Fruit fly (Drosophila melanogaster) whole organism, embryonic: ENCODE results near the gene CG15382.
A peak's percentile ranks its signal among the peaks of the same experiment; 100 is the strongest.

Experiments used
- ATbp ChIP-seq: fragments of 200-800 bp; sonication (Bioruptor generic); optimal IDR thresholded peaks from 2 replicates; lab custom pipeline; 2017; ENCODE audit warnings: missing biosample characterization, mild to moderate bottlenecking, missing genetic modification characterization, missing genetic modification reagents
- Ada2b ChIP-seq: fragments of 200-800 bp; sonication (Bioruptor generic); IDR thresholded peaks from 2 replicates; pipeline ENCODE4 v1.3.6; 2022; ENCODE audit warnings: missing biosample characterization, missing genetic modification characterization
- Adf1 ChIP-seq: fragments of 200-800 bp; sonication (Bioruptor generic); IDR thresholded peaks from 2 replicates; pipeline ENCODE4 v1.3.6; 2022; ENCODE audit warnings: missing biosample characterization, missing genetic modification characterization
- Awh ChIP-seq: fragments of 200-800 bp; sonication (Bioruptor generic); IDR thresholded peaks from 2 replicates; pipeline ENCODE4, ENCODE4 v1.3.6; 2022; ENCODE audit warnings: missing biosample characterization, missing genetic modification characterization
- Blimp-1 ChIP-seq: fragments of 200-800 bp; sonication (Bioruptor generic); optimal IDR thresholded peaks from 3 replicates; lab custom pipeline; 2018; ENCODE audit warnings: missing biosample characterization, missing genetic modification characterization, mild to moderate bottlenecking, moderate library complexity, missing genetic modification reagents
- C15 ChIP-seq: fragments of 200-800 bp; sonication (Bioruptor generic); IDR thresholded peaks from 3 replicates; pipeline ENCODE4 v1.3.6; 2022; ENCODE audit warnings: missing biosample characterization, missing genetic modification characterization
- CG10267 ChIP-seq: fragments of 200-800 bp; sonication (Bioruptor generic); optimal IDR thresholded peaks from 2 replicates; lab custom pipeline; 2018; ENCODE audit warnings: missing biosample characterization, mild to moderate bottlenecking, missing genetic modification characterization, moderate library complexity
- CG10979 ChIP-seq: fragments of 200-800 bp; sonication (Bioruptor generic); optimal IDR thresholded peaks from 2 replicates; lab custom pipeline; 2018; ENCODE audit warnings: missing biosample characterization, mild to moderate bottlenecking, missing genetic modification characterization, moderate library complexity
- CG11398 ChIP-seq: fragments of 200-800 bp; sonication (Bioruptor generic); optimal IDR thresholded peaks from 2 replicates; lab custom pipeline; 2016; ENCODE audit warnings: missing biosample characterization, missing genetic modification characterization
- CG12219 ChIP-seq: fragments of 200-800 bp; sonication (Bioruptor generic); optimal IDR thresholded peaks from 3 replicates; lab custom pipeline; 2018; ENCODE audit warnings: missing biosample characterization, mild to moderate bottlenecking, missing genetic modification characterization
- CG13123 ChIP-seq: fragments of 200-800 bp; sonication (Bioruptor generic); optimal IDR thresholded peaks from 2 replicates; lab custom pipeline; 2016; ENCODE audit warnings: missing biosample characterization, missing genetic modification characterization
- CG13424 ChIP-seq: fragments of 200-800 bp; sonication (Bioruptor generic); optimal IDR thresholded peaks from 2 replicates; lab custom pipeline; 2019; ENCODE audit warnings: missing biosample characterization, mild to moderate bottlenecking, missing genetic modification characterization, moderate library complexity
- CG13624 ChIP-seq: fragments of 200-800 bp; sonication (Bioruptor generic); optimal IDR thresholded peaks from 2 replicates; lab custom pipeline; 2016; ENCODE audit warnings: missing biosample characterization, missing genetic modification characterization
- CG15601 ChIP-seq: fragments of 200-800 bp; sonication (Bioruptor generic); optimal IDR thresholded peaks from 3 replicates; lab custom pipeline; 2019; ENCODE audit warnings: missing biosample characterization, mild to moderate bottlenecking, missing genetic modification characterization, moderate library complexity
- CG16779 ChIP-seq: fragments of 200-800 bp; sonication (Bioruptor generic); IDR thresholded peaks from 2 replicates; pipeline ENCODE4 v1.3.6; 2022; ENCODE audit warnings: missing biosample characterization, missing genetic modification characterization
- CG16815 ChIP-seq: fragments of 200-800 bp; sonication (Bioruptor generic); optimal IDR thresholded peaks from 3 replicates; lab custom pipeline; 2017; ENCODE audit warnings: missing biosample characterization, mild to moderate bottlenecking, missing genetic modification characterization
- CG17568 ChIP-seq: fragments of 200-800 bp; sonication (Bioruptor generic); optimal IDR thresholded peaks from 2 replicates; lab custom pipeline; 2018; ENCODE audit warnings: missing biosample characterization, mild to moderate bottlenecking, missing genetic modification characterization, moderate library complexity
- CG17829 ChIP-seq: fragments of 200-800 bp; optimal IDR thresholded peaks from 2 replicates; lab custom pipeline; 2019; ENCODE audit warnings: missing biosample characterization, mild to moderate bottlenecking, missing genetic modification characterization, moderate library complexity
- CG18476 ChIP-seq: fragments of 200-800 bp; sonication (Bioruptor generic); optimal IDR thresholded peaks from 2 replicates; lab custom pipeline; 2016; ENCODE audit warnings: missing biosample characterization, mild to moderate bottlenecking, missing genetic modification characterization
- CG2120 ChIP-seq: fragments of 200-800 bp; sonication (Bioruptor generic); optimal IDR thresholded peaks from 3 replicates; lab custom pipeline; 2016; ENCODE audit warnings: missing biosample characterization, missing genetic modification characterization
- CG32767 ChIP-seq: fragments of 200-800 bp; sonication (Bioruptor generic); IDR thresholded peaks from 2 replicates; pipeline ENCODE4 v1.3.6; 2022; ENCODE audit warnings: missing biosample characterization, missing genetic modification characterization
- CG32772 ChIP-seq: fragments of 200-800 bp; sonication (Bioruptor generic); IDR thresholded peaks from 2 replicates; pipeline ENCODE4 v1.3.6; 2022; ENCODE audit warnings: missing biosample characterization, missing genetic modification characterization
- CG33213 ChIP-seq: fragments of 200-800 bp; sonication (Bioruptor generic); optimal IDR thresholded peaks from 3 replicates; lab custom pipeline; 2016; ENCODE audit warnings: missing biosample characterization, missing genetic modification characterization
- CG3407 ChIP-seq: fragments of 200-800 bp; sonication (Bioruptor generic); optimal IDR thresholded peaks from 2 replicates; lab custom pipeline; 2018; ENCODE audit warnings: missing biosample characterization, mild to moderate bottlenecking, missing genetic modification characterization
- CG4820 ChIP-seq: fragments of 200-800 bp; sonication (Bioruptor generic); optimal IDR thresholded peaks from 3 replicates; lab custom pipeline; 2016; ENCODE audit warnings: missing biosample characterization, missing genetic modification characterization
- CG8478 ChIP-seq: fragments of >200 bp; optimal IDR thresholded peaks from 2 replicates; lab custom pipeline; 2018
- CG9609 ChIP-seq: fragments of 200-800 bp; sonication (Bioruptor generic); optimal IDR thresholded peaks from 3 replicates; lab custom pipeline; 2016; ENCODE audit warnings: missing biosample characterization, missing genetic modification characterization
- Chrac-16 ChIP-seq: fragments of 200-800 bp; sonication (Bioruptor generic); optimal IDR thresholded peaks from 3 replicates; lab custom pipeline; 2016; ENCODE audit warnings: missing biosample characterization, missing genetic modification characterization
- E2f1 ChIP-seq: fragments of 200-800 bp; sonication (Bioruptor generic); IDR thresholded peaks from 2 replicates; pipeline ENCODE4 v1.3.6; 2022; ENCODE audit warnings: missing biosample characterization, missing genetic modification characterization
- Ets65A ChIP-seq: fragments of 200-800 bp; sonication (Bioruptor generic); peaks from one replicate; lab custom pipeline; 2016; ENCODE audit warnings: missing biosample characterization, missing genetic modification characterization
- HmgD ChIP-seq: fragments of 200-800 bp; sonication (Bioruptor generic); optimal IDR thresholded peaks from 3 replicates; lab custom pipeline; 2016; ENCODE audit warnings: missing biosample characterization, missing genetic modification characterization
- HmgZ ChIP-seq: fragments of 200-800 bp; sonication (Bioruptor generic); optimal IDR thresholded peaks from 2 replicates; lab custom pipeline; 2018; ENCODE audit warnings: missing biosample characterization, mild to moderate bottlenecking, missing genetic modification characterization
- NfI ChIP-seq: fragments of 200-800 bp; sonication (Bioruptor generic); optimal IDR thresholded peaks from 3 replicates; lab custom pipeline; 2018; ENCODE audit warnings: missing biosample characterization, mild to moderate bottlenecking, missing genetic modification characterization, moderate library complexity
- Xrp1 ChIP-seq: fragments of 200-800 bp; sonication (Bioruptor generic); IDR thresholded peaks from 2 replicates; pipeline ENCODE4 v1.3.6; 2022; ENCODE audit warnings: missing biosample characterization, missing genetic modification characterization
- az2 ChIP-seq: fragments of 200-800 bp; sonication (Bioruptor generic); optimal IDR thresholded peaks from 3 replicates; lab custom pipeline; 2016; ENCODE audit warnings: missing biosample characterization, missing genetic modification characterization
- br ChIP-seq: fragments of >200 bp; optimal IDR thresholded peaks from 2 replicates; lab custom pipeline; 2017
- corto ChIP-seq: fragments of 200-800 bp; sonication (Bioruptor generic); optimal IDR thresholded peaks from 2 replicates; lab custom pipeline; 2016; ENCODE audit warnings: missing biosample characterization, mild to moderate bottlenecking, missing genetic modification characterization, moderate library complexity
- croc ChIP-seq: fragments of 200-800 bp; sonication (Bioruptor generic); conservative IDR thresholded peaks from 3 replicates; pipeline ENCODE4 v1.3.6; 2022; ENCODE audit warnings: missing biosample characterization, missing genetic modification characterization
- disco-r ChIP-seq: fragments of 200-800 bp; sonication (Bioruptor generic); optimal IDR thresholded peaks from 2 replicates; lab custom pipeline; 2016; ENCODE audit warnings: missing biosample characterization, missing genetic modification characterization
- dpn ChIP-seq, 2 experiments: fragments of 200-800 bp; sonication (Bioruptor generic); optimal IDR thresholded peaks; 3 replicates each; lab custom pipeline; 2016; ENCODE audit warnings: missing biosample characterization in 2 of 2, missing genetic modification characterization in 2 of 2
- en ChIP-seq: fragments of 200-800 bp; sonication (Bioruptor generic); optimal IDR thresholded peaks from 2 replicates; lab custom pipeline; 2016; ENCODE audit warnings: missing biosample characterization, missing genetic modification characterization
- fd64A ChIP-seq: fragments of 200-800 bp; sonication (Bioruptor generic); optimal IDR thresholded peaks from 3 replicates; lab custom pipeline; 2018; ENCODE audit warnings: missing biosample characterization, mild to moderate bottlenecking, missing genetic modification characterization
- fd96Cb ChIP-seq: fragments of 200-800 bp; sonication (Bioruptor generic); optimal IDR thresholded peaks from 2 replicates; lab custom pipeline; 2018; ENCODE audit warnings: missing biosample characterization, mild to moderate bottlenecking, missing genetic modification characterization, moderate library complexity
- lola ChIP-seq, 3 experiments: fragments of >200 bp in 2 of 3; fragments of 200-800 bp in 1 of 3; sonication (Bioruptor generic) in 1 of 3; optimal IDR thresholded peaks; 2 replicates each; lab custom pipeline; 2017 to 2019; ENCODE audit warnings: missing biosample characterization in 3 of 3, missing genetic modification characterization in 3 of 3, mild to moderate bottlenecking in 1 of 3, moderate library complexity in 1 of 3
- pum ChIP-seq: fragments of 200-800 bp; sonication (Bioruptor generic); optimal IDR thresholded peaks from 2 replicates; lab custom pipeline; 2016; ENCODE audit warnings: missing biosample characterization, missing genetic modification characterization
- sc ChIP-seq, 3 experiments: fragments of >200 bp in 2 of 3; fragments of 200-800 bp in 1 of 3; sonication (Bioruptor generic) in 1 of 3; optimal IDR thresholded peaks; 2 replicates in 2 of 3; 3 replicates in 1 of 3; lab custom pipeline; 2017; ENCODE audit warnings: mild to moderate bottlenecking in 1 of 3, missing biosample characterization in 1 of 3, missing genetic modification characterization in 1 of 3, missing genetic modification reagents in 1 of 3
- sd ChIP-seq: fragments of 200-800 bp; sonication (Bioruptor generic); optimal IDR thresholded peaks from 3 replicates; lab custom pipeline; 2018; ENCODE audit warnings: missing biosample characterization, mild to moderate bottlenecking, missing genetic modification characterization, moderate library complexity
- tin ChIP-seq: fragments of 200-800 bp; sonication (Bioruptor generic); optimal IDR thresholded peaks from 3 replicates; lab custom pipeline; 2016; ENCODE audit warnings: missing biosample characterization, missing genetic modification characterization
- tio ChIP-seq: fragments of 200-800 bp; sonication (Bioruptor generic); optimal IDR thresholded peaks from 2 replicates; lab custom pipeline; 2017; ENCODE audit warnings: missing biosample characterization, missing genetic modification characterization, inconsistent platforms
- zfh1 ChIP-seq: fragments of 200-800 bp; sonication (Bioruptor generic); IDR thresholded peaks from 3 replicates; pipeline ENCODE4 v1.3.6; 2022; ENCODE audit warnings: missing biosample characterization, missing genetic modification characterization

Gene CG15382

DNA sequence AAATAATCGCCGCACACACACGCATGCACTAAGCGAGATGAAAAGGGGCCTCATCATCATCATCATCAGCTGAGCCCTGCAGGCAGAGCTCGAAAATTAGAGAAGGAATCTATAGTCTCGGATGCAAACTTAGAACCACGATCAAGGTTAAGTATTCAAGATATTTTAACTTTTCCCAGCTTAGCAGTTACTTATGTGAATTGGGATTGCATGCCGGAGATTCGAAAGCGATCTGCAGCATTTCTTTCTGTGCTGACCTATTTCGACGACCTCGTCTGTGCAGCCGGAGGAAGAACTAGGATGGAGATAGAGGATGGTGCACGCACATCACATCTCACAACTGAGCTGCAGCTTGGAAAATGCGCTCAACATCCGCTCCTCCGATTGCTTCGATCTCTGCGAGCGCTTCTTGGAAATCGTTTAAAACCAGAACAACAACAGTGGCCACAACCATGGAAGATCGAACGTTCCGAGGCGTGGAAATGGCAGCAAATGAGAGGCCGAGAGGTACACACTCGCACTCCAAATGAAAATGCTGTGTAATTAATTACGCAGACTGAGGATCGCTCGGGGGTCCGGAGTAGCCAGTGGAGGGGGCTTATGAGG lies 27.3 kb downstream of the CG15382 start (continued):
- TF ChIP-seq tio (GFP tag; lab: Kevin White, UChicago) (peak; percentile 32), CG13624 (GFP tag; lab: Kevin White, UChicago) (peak; percentile 11), en (GFP tag; lab: Kevin White, UChicago) (peak; percentile 9), Ets65A (GFP tag; lab: Kevin White, UChicago) (peak; percentile 95), CG12219 (GFP tag; lab: Kevin White, UChicago) (peak; percentile 43), CG13123 (no peak), sd (tag; lab: Kevin White, UChicago) (no peak), CG15601 (tag; lab: Kevin White, UChicago) (peak; percentile 56), CG4820 (GFP tag; lab: Kevin White, UChicago) (peak; percentile 64), HmgZ (no peak), CG10267 (peak; percentile 83), CG13424 (tag; lab: Kevin White, UChicago) (peak; percentile 45), CG11398 (GFP tag; lab: Kevin White, UChicago) (peak; percentile 64), CG17568 (GFP tag; lab: Kevin White, UChicago) (peak; percentile 40), ATbp (GFP tag; lab: Kevin White, UChicago) (no peak), E2f1 (peak; percentile 28; the same call in 1 of the 2 replicates), NfI (no peak), CG33213 (GFP tag; lab: Kevin White, UChicago) (peak; percentile 39), CG2120 (GFP tag; lab: Kevin White, UChicago) (no peak), CG16779 (GFP tag; lab: Robert Waterston, UW) (no peak), zfh1 (GFP tag; lab: Robert Waterston, UW) (peak; percentile 94), corto (GFP tag; lab: Kevin White, UChicago) (no peak), Awh (GFP tag; lab: Robert Waterston, UW) (peak; percentile 66), CG10979 (tag; lab: Kevin White, UChicago) (peak; percentile 88), fd64A (GFP tag; lab: Kevin White, UChicago) (no peak), CG17829 (peak; percentile 85), CG3407 (GFP tag; lab: Kevin White, UChicago) (peak; percentile 18), C15 (GFP tag; lab: Robert Waterston, UW) (no peak), pum (GFP tag; lab: Kevin White, UChicago) (peak; percentile 63), CG32767 (peak; percentile 57; the same call in 1 of the 2 replicates), CG16815 (GFP tag; lab: Kevin White, UChicago) (peak; percentile 92), lola (GFP tag; optimal IDR thresholded peaks at IDR 0.05; lab: Kevin White, UChicago) (peak in 1 of 3 experiments; percentile 92), sc (optimal IDR thresholded peaks at IDR 0.05; lab: Kevin White, UChicago) (no peak), sc (GFP tag; optimal IDR thresholded peaks at IDR 0.05; lab: Kevin White, UChicago) (peak; percentile 52), CG32772 (GFP tag; lab: Robert Waterston, UW) (peak; percentile 49; the same call in 1 of the 2 replicates), fd96Cb (tag; lab: Kevin White, UChicago) (peak; percentile 71), HmgD (GFP tag; lab: Kevin White, UChicago) (peak; percentile 27), dpn (GFP tag; optimal IDR thresholded peaks at IDR 0.05; lab: Kevin White, UChicago) (peak; percentile 23 to 52), disco-r (no peak), Ada2b (GFP tag; lab: Robert Waterston, UW) (peak; percentile 18; the same call in 1 of the 2 replicates), CG9609 (GFP tag; lab: Kevin White, UChicago) (peak; percentile 54), CG8478 (no peak), br (lab: Kevin White, UChicago) (no peak), tin (peak; percentile 69), croc (GFP tag; lab: Robert Waterston, UW) (peak; percentile 71), Chrac-16 (GFP tag; lab: Kevin White, UChicago) (peak; percentile 79), Blimp-1 (GFP tag; lab: Kevin White, UChicago) (peak; percentile 33), az2 (GFP tag; lab: Kevin White, UChicago) (peak; percentile 51), Xrp1 (GFP tag; lab: Robert Waterston, UW) (peak; percentile 93), Adf1 (GFP tag; lab: Robert Waterston, UW) (no peak), CG18476 (GFP tag; lab: Kevin White, UChicago) (peak; percentile 12)
